Worm (Caenorhabditis elegans) whole organism, late embryonic: ENCODE data around the gene F15G9.5.

Source experiments
- C08G9.2 ChIP-seq: sonication (generic microtip); optimal IDR thresholded peaks from 2 replicates; lab custom pipeline; 2016; ENCODE audit warnings: mild to moderate bottlenecking, missing genetic modification characterization, moderate library complexity, missing compliant biosample characterization
- C38D4.7 ChIP-seq: fragments of 200-800 bp; sonication (Bioruptor generic); optimal IDR thresholded peaks from 2 replicates; lab custom pipeline; 2018; ENCODE audit warnings: mild to moderate bottlenecking, missing genetic modification characterization, moderate library complexity, missing compliant biosample characterization
- Y22D7AL.16 ChIP-seq: sonication (generic microtip); optimal IDR thresholded peaks from 2 replicates; lab custom pipeline; 2016; ENCODE audit warnings: missing genetic modification characterization, missing compliant biosample characterization
- ahr-1 ChIP-seq: sonication (generic microtip); optimal IDR thresholded peaks from 2 replicates; lab custom pipeline; 2016; ENCODE audit warnings: missing genetic modification characterization, missing compliant biosample characterization
- ceh-14 ChIP-seq: sonication (generic microtip); optimal IDR thresholded peaks from 2 replicates; lab custom pipeline; 2016; ENCODE audit warnings: missing genotype, missing genetic modification characterization, missing compliant biosample characterization
- ceh-2 ChIP-seq: sonication (generic microtip); optimal IDR thresholded peaks from 2 replicates; lab custom pipeline; 2016; ENCODE audit warnings: missing genotype, missing genetic modification characterization, missing compliant biosample characterization
- ceh-31 ChIP-seq: sonication (generic microtip); optimal IDR thresholded peaks from 2 replicates; lab custom pipeline; 2016; ENCODE audit warnings: missing genetic modification characterization, missing compliant biosample characterization
- ceh-34 ChIP-seq: sonication (generic microtip); optimal IDR thresholded peaks from 2 replicates; lab custom pipeline; 2016; ENCODE audit warnings: mild to moderate bottlenecking, missing genetic modification characterization, missing compliant biosample characterization
- ceh-48 ChIP-seq: sonication (generic microtip); optimal IDR thresholded peaks from 2 replicates; lab custom pipeline; 2016; ENCODE audit warnings: missing genetic modification characterization, inconsistent platforms, missing compliant biosample characterization
- ceh-6 ChIP-seq: fragments of 200-800 bp; sonication (Bioruptor generic); optimal IDR thresholded peaks from 2 replicates; lab custom pipeline; 2018; ENCODE audit warnings: mild to moderate bottlenecking, missing genetic modification characterization, missing compliant biosample characterization
- ceh-9 ChIP-seq: sonication (generic microtip); optimal IDR thresholded peaks from 2 replicates; lab custom pipeline; 2016; ENCODE audit warnings: mild to moderate bottlenecking, missing genetic modification characterization, inconsistent platforms, missing compliant biosample characterization
- che-1 ChIP-seq: sonication (generic microtip); optimal IDR thresholded peaks from 2 replicates; lab custom pipeline; 2016; ENCODE audit warnings: mild to moderate bottlenecking, missing genetic modification characterization, missing compliant biosample characterization
- dmd-4 ChIP-seq: sonication (generic microtip); optimal IDR thresholded peaks from 2 replicates; lab custom pipeline; 2016; ENCODE audit warnings: borderline replicate concordance, missing genetic modification characterization, missing compliant biosample characterization
- elt-2 ChIP-seq: sonication (generic microtip); optimal IDR thresholded peaks from 2 replicates; lab custom pipeline; 2016; ENCODE audit warnings: missing genetic modification reagents, missing genetic modification characterization, missing compliant biosample characterization
- elt-4 ChIP-seq: sonication (generic microtip); optimal IDR thresholded peaks from 2 replicates; lab custom pipeline; 2016; ENCODE audit warnings: missing genetic modification characterization, missing compliant biosample characterization
- eyg-1 ChIP-seq: sonication (generic microtip); optimal IDR thresholded peaks from 2 replicates; lab custom pipeline; 2016; ENCODE audit warnings: missing genotype, missing genetic modification characterization, missing compliant biosample characterization
- fkh-6 ChIP-seq: sonication (generic microtip); optimal IDR thresholded peaks from 2 replicates; lab custom pipeline; 2016; ENCODE audit warnings: missing genetic modification characterization, missing compliant biosample characterization
- hlh-13 ChIP-seq: fragments of 200-800 bp; sonication (Bioruptor generic); optimal IDR thresholded peaks from 2 replicates; lab custom pipeline; 2018; ENCODE audit warnings: mild to moderate bottlenecking, missing genetic modification characterization, missing compliant biosample characterization
- hlh-15 ChIP-seq: sonication (generic microtip); optimal IDR thresholded peaks from 2 replicates; lab custom pipeline; 2016; ENCODE audit warnings: missing genetic modification characterization, missing compliant biosample characterization
- hlh-30 ChIP-seq: sonication (generic microtip); optimal IDR thresholded peaks from 2 replicates; lab custom pipeline; 2017; ENCODE audit warnings: antibody characterized with exemption, missing genetic modification characterization, missing compliant biosample characterization; ENCODE audit not compliant: insufficient read depth
- hlh-6 ChIP-seq: sonication (generic microtip); optimal IDR thresholded peaks from 2 replicates; lab custom pipeline; 2016; ENCODE audit warnings: missing genotype, missing genetic modification characterization, missing compliant biosample characterization
- hlh-8 ChIP-seq: sonication (generic microtip); optimal IDR thresholded peaks from 2 replicates; lab custom pipeline; 2016; ENCODE audit warnings: missing genotype, missing genetic modification characterization, missing compliant biosample characterization
- lim-6 ChIP-seq: sonication (generic microtip); optimal IDR thresholded peaks from 2 replicates; lab custom pipeline; 2016; ENCODE audit warnings: missing genetic modification characterization, missing compliant biosample characterization
- lin-11 ChIP-seq: fragments of 200-800 bp; sonication (Bioruptor generic); optimal IDR thresholded peaks from 2 replicates; lab custom pipeline; 2018; ENCODE audit warnings: mild to moderate bottlenecking, missing genetic modification characterization, missing compliant biosample characterization
- nfya-1 ChIP-seq: sonication (generic microtip); optimal IDR thresholded peaks from 2 replicates; lab custom pipeline; 2017; ENCODE audit warnings: missing genetic modification characterization, mild to moderate bottlenecking, missing compliant biosample characterization, antibody characterized with exemption, moderate library complexity
- npax-4 ChIP-seq: sonication (generic microtip); optimal IDR thresholded peaks from 2 replicates; lab custom pipeline; 2016; ENCODE audit warnings: missing genetic modification characterization, missing compliant biosample characterization
- pat-9 ChIP-seq: fragments of 200-800 bp; sonication (Bioruptor generic); optimal IDR thresholded peaks from 2 replicates; lab custom pipeline; 2018; ENCODE audit warnings: mild to moderate bottlenecking, missing genetic modification characterization, moderate library complexity, missing compliant biosample characterization
- pax-1 ChIP-seq: fragments of 150-350 bp; optimal IDR thresholded peaks from 2 replicates; lab custom pipeline; 2014; ENCODE audit warnings: missing biosample characterization, missing genetic modification characterization
- pha-4 ChIP-seq: fragments of 150-350 bp; optimal IDR thresholded peaks from 2 replicates; lab custom pipeline; 2018; ENCODE audit warnings: missing biosample characterization, missing genetic modification reagents, missing genetic modification characterization
- sdc-2 ChIP-seq: sonication (generic microtip); optimal IDR thresholded peaks from 2 replicates; lab custom pipeline; 2016; ENCODE audit warnings: missing genotype, missing genetic modification characterization, missing compliant biosample characterization
- sox-2 ChIP-seq: fragments of 200-800 bp; sonication (Bioruptor generic); IDR thresholded peaks from 2 replicates; pipeline ENCODE4 v1.3.6; 2022; ENCODE audit warnings: missing genetic modification reagents, missing genetic modification characterization, missing compliant biosample characterization
- syd-9 ChIP-seq: sonication (generic microtip); optimal IDR thresholded peaks from 2 replicates; lab custom pipeline; 2016; ENCODE audit warnings: mild to moderate bottlenecking, missing genetic modification characterization, moderate library complexity, missing compliant biosample characterization
- tbx-2 ChIP-seq: sonication (generic microtip); optimal IDR thresholded peaks from 2 replicates; lab custom pipeline; 2016; ENCODE audit warnings: missing genetic modification characterization, missing compliant biosample characterization
- ttx-3 ChIP-seq: sonication (generic microtip); optimal IDR thresholded peaks from 2 replicates; lab custom pipeline; 2016; ENCODE audit warnings: missing genetic modification reagents, missing genetic modification characterization, missing compliant biosample characterization
- unc-3 ChIP-seq, 2 experiments: fragments of 200-800 bp in 1 of 2; sonication (Bioruptor generic) in 1 of 2; sonication (generic microtip) in 1 of 2; conservative IDR thresholded peaks in 1 of 2; optimal IDR thresholded peaks in 1 of 2; 2 replicates each; pipeline versions ENCODE4 v1.3.6 to Lab custom; 2016 to 2022; ENCODE audit warnings: missing compliant biosample characterization in 2 of 2, missing genetic modification characterization in 2 of 2, missing genetic modification reagents in 1 of 2
- unc-42 ChIP-seq: sonication (generic microtip); optimal IDR thresholded peaks from 2 replicates; lab custom pipeline; 2016; ENCODE audit warnings: missing genotype, missing genetic modification characterization, missing compliant biosample characterization
- unc-55 ChIP-seq: sonication (generic microtip); optimal IDR thresholded peaks from 2 replicates; lab custom pipeline; 2017; ENCODE audit warnings: missing biosample characterization, missing genetic modification reagents, missing genetic modification characterization
- unc-86 ChIP-seq: sonication (generic microtip); optimal IDR thresholded peaks from 2 replicates; lab custom pipeline; 2016; ENCODE audit warnings: missing genetic modification characterization, missing compliant biosample characterization
- ztf-16 ChIP-seq: sonication (generic microtip); optimal IDR thresholded peaks from 2 replicates; lab custom pipeline; 2017; ENCODE audit warnings: missing genetic modification characterization, missing compliant biosample characterization

Gene F15G9.5

ce11 chrX:9717265-9717664 is 20.4 kb downstream of the F15G9.5 start, which contains the start of gene him-4:
him-4 (plus strand) TSS chrX:9717565.
- TF ChIP-seq ceh-14 (tag; lab: Kevin White, UChicago) (no peak), sdc-2 (tag; lab: Kevin White, UChicago) (no peak), unc-55 (no peak), hlh-15 (no peak), elt-4 (no peak), lin-11 (tag; lab: Kevin White, UChicago) (no peak), C38D4.7 (GFP tag; lab: Kevin White, UChicago) (no peak), fkh-6 (tag; lab: Kevin White, UChicago) (no peak), sox-2 (GFP tag; lab: Robert Waterston, UW) (no peak), nfya-1 (no peak), ceh-34 (no peak), ceh-48 (tag; lab: Kevin White, UChicago) (no peak), unc-86 (tag; lab: Kevin White, UChicago) (no peak), dmd-4 (no peak), ahr-1 (tag; lab: Kevin White, UChicago) (no peak), unc-3 (GFP tag; conservative IDR thresholded peaks at IDR 0.05; lab: Robert Waterston, UW) (no peak), unc-3 (tag; optimal IDR thresholded peaks at IDR 0.05; lab: Kevin White, UChicago) (no peak), unc-42 (tag; lab: Kevin White, UChicago) (no peak), hlh-8 (tag; lab: Kevin White, UChicago) (no peak), eyg-1 (tag; lab: Kevin White, UChicago) (no peak), ceh-2 (no peak)

ce11 chrX:9713613-9714012 is 24.1 kb downstream of the F15G9.5 start, which contains the start of gene F15G9.2:
F15G9.2 (minus strand) TSS chrX:9713713.
- TF ChIP-seq hlh-8 (tag; lab: Kevin White, UChicago), result no peak
- TF ChIP-seq che-1, result no peak
- TF ChIP-seq ceh-9 (tag; lab: Kevin White, UChicago), result no peak
- TF ChIP-seq ttx-3 (tag; lab: Kevin White, UChicago), result no peak
- no peak for TF ChIP-seq ahr-1 (tag; lab: Kevin White, UChicago)

ce11 chrX:9709462-9709861 is 28.2 kb downstream of the F15G9.5 start, which contains the start of gene F15G9.6:
F15G9.6 (plus strand) TSS chrX:9709762.
- TF ChIP-seq elt-2, result no peak
- TF ChIP-seq pat-9 (tag; lab: Kevin White, UChicago), result no peak
- TF ChIP-seq hlh-13 (GFP tag; lab: Kevin White, UChicago), result no peak
- no peak for TF ChIP-seq pax-1 (tag; lab: Kevin White, UChicago)
- no peak for TF ChIP-seq tbx-2
- TF ChIP-seq Y22D7AL.16 (tag; lab: Kevin White, UChicago), result no peak
- TF ChIP-seq pha-4, result no peak
- TF ChIP-seq hlh-30 (tag; lab: Kevin White, UChicago), result no peak
- no peak for TF ChIP-seq ceh-31
- TF ChIP-seq ztf-16, result no peak
- no peak for TF ChIP-seq hlh-6 (tag; lab: Kevin White, UChicago)
- no peak for TF ChIP-seq nfya-1
- TF ChIP-seq lim-6, result no peak
- TF ChIP-seq npax-4 (tag; lab: Kevin White, UChicago), result no peak
- no peak for TF ChIP-seq C38D4.7 (GFP tag; lab: Kevin White, UChicago)
- TF ChIP-seq ceh-6 (GFP tag; lab: Kevin White, UChicago), result no peak
- TF ChIP-seq C08G9.2, result no peak
- TF ChIP-seq, all 69 proteins: peak for 0

- TF ChIP-seq hlh-6 (tag; lab: Kevin White, UChicago) (no peak), eyg-1 (tag; lab: Kevin White, UChicago) (no peak), syd-9 (tag; lab: Kevin White, UChicago) (no peak)
Measured at ce11 chrX:9706084-9706483, 31.6 kb downstream of the F15G9.5 start, which contains the start of gene F15G9.1. F15G9.1 (plus strand) TSS chrX:9706384.
